Fruit fly (Drosophila melanogaster): ENCODE data around the gene CG10713.
A peak's percentile ranks its signal among the peaks of the same experiment; 100 is the strongest.

- TF ChIP-seq Dll (GFP tag; IDR thresholded peaks at IDR 0.05; ENCODE audit: partially characterized antibody) = peak; percentile 19; the same call in 1 of the 4 replicates
- TF ChIP-seq ranshi (GFP tag; IDR thresholded peaks at IDR 0.05) = no peak
- no peak for TF ChIP-seq CG16863 (GFP tag; optimal IDR thresholded peaks at IDR 0.05)
- TF ChIP-seq Eip74EF (GFP tag; optimal IDR thresholded peaks at IDR 0.05) = no peak
- TF ChIP-seq CG17359 (tag; optimal IDR thresholded peaks at IDR 0.05) = no peak
These were observed 2.2 kb downstream of the CG10713 start for dm6 chr3L:13432791-13433190.
